Fruit fly (Drosophila melanogaster) whole organism, embryonic: Measurements from ENCODE around the gene nAChRalpha7.

Source experiments
- Atf6 ChIP-seq: fragments of 200-800 bp; sonication (Bioruptor generic); IDR thresholded peaks from 2 replicates; pipeline ENCODE4 v1.3.6; 2022; ENCODE audit warnings: missing biosample characterization, missing genetic modification characterization
- CG10654 ChIP-seq: fragments of 200-800 bp; sonication (Bioruptor generic); optimal IDR thresholded peaks from 2 replicates; lab custom pipeline; 2016; ENCODE audit warnings: missing biosample characterization, missing genetic modification characterization
- CG11398 ChIP-seq: fragments of 200-800 bp; sonication (Bioruptor generic); optimal IDR thresholded peaks from 2 replicates; lab custom pipeline; 2016; ENCODE audit warnings: missing biosample characterization, missing genetic modification characterization
- CG11504 ChIP-seq: fragments of 200-800 bp; sonication (Bioruptor generic); optimal IDR thresholded peaks from 3 replicates; lab custom pipeline; 2019; ENCODE audit warnings: missing biosample characterization, mild to moderate bottlenecking, missing genetic modification characterization, moderate library complexity
- CG1647 ChIP-seq: fragments of 200-800 bp; sonication (Bioruptor generic); optimal IDR thresholded peaks from 3 replicates; lab custom pipeline; 2016; ENCODE audit warnings: missing biosample characterization, missing genetic modification characterization
- CG16813 ChIP-seq: fragments of 200-800 bp; sonication (Bioruptor generic); IDR thresholded peaks from 3 replicates; pipeline ENCODE4 v1.3.6; 2022; ENCODE audit warnings: missing biosample characterization, missing genetic modification characterization; ENCODE audit not compliant: partially characterized antibody
- CG18011 ChIP-seq: fragments of 200-800 bp; sonication (Bioruptor generic); optimal IDR thresholded peaks from 2 replicates; lab custom pipeline; 2017; ENCODE audit warnings: missing biosample characterization, missing genetic modification characterization, mild to moderate bottlenecking, moderate library complexity, missing genotype
- CG2120 ChIP-seq: fragments of 200-800 bp; sonication (Bioruptor generic); optimal IDR thresholded peaks from 3 replicates; lab custom pipeline; 2016; ENCODE audit warnings: missing biosample characterization, missing genetic modification characterization
- CG42726 ChIP-seq: fragments of 200-800 bp; sonication (Bioruptor generic); IDR thresholded peaks from 2 replicates; pipeline ENCODE4 v1.3.6; 2022; ENCODE audit warnings: missing biosample characterization, missing genetic modification characterization; ENCODE audit not compliant: partially characterized antibody
- CG6254 ChIP-seq: fragments of 200-800 bp; sonication (Bioruptor generic); optimal IDR thresholded peaks from 3 replicates; lab custom pipeline; 2017; ENCODE audit warnings: mild to moderate bottlenecking, missing biosample characterization, missing genetic modification reagents, missing genetic modification characterization
- CG6683 ChIP-seq: fragments of 200-800 bp; sonication (Bioruptor generic); optimal IDR thresholded peaks from 2 replicates; lab custom pipeline; 2017; ENCODE audit warnings: missing biosample characterization, mild to moderate bottlenecking, missing genetic modification characterization, missing genetic modification reagents
- CG6689 ChIP-seq: fragments of 200-800 bp; sonication (Bioruptor generic); IDR thresholded peaks from 2 replicates; pipeline ENCODE4 v1.3.6; 2022; ENCODE audit warnings: missing biosample characterization, missing genetic modification characterization
- CG6813 ChIP-seq: fragments of 200-800 bp; sonication (Bioruptor generic); optimal IDR thresholded peaks from 2 replicates; lab custom pipeline; 2017; ENCODE audit warnings: missing biosample characterization, missing genetic modification characterization, mild to moderate bottlenecking, moderate library complexity, missing genetic modification reagents
- CG7556 ChIP-seq: fragments of 200-800 bp; sonication (Bioruptor generic); optimal IDR thresholded peaks from 2 replicates; lab custom pipeline; 2017; ENCODE audit warnings: missing biosample characterization, mild to moderate bottlenecking, missing genetic modification characterization
- CG7839 ChIP-seq: fragments of 200-800 bp; sonication (Bioruptor generic); optimal IDR thresholded peaks from 3 replicates; lab custom pipeline; 2018; ENCODE audit warnings: missing biosample characterization, mild to moderate bottlenecking, missing genetic modification characterization, moderate library complexity
- CG9437 ChIP-seq: fragments of 200-800 bp; sonication (Bioruptor generic); optimal IDR thresholded peaks from 2 replicates; lab custom pipeline; 2018; ENCODE audit warnings: missing biosample characterization, mild to moderate bottlenecking, missing genetic modification characterization
- CG9876 ChIP-seq: fragments of 200-800 bp; sonication (Bioruptor generic); optimal IDR thresholded peaks from 2 replicates; lab custom pipeline; 2016; ENCODE audit warnings: missing biosample characterization, missing genetic modification characterization
- Deaf1 ChIP-seq: fragments of 200-800 bp; optimal IDR thresholded peaks from 3 replicates; lab custom pipeline; 2019; ENCODE audit warnings: missing biosample characterization, mild to moderate bottlenecking, missing genetic modification characterization, moderate library complexity
- Dfd ChIP-seq, 2 experiments: fragments of >200 bp; optimal IDR thresholded peaks; 2 replicates each; lab custom pipeline; 2017; ENCODE audit warnings: missing biosample characterization in 2 of 2, missing genetic modification characterization in 2 of 2
- Dp ChIP-seq: fragments of 200-800 bp; sonication (Bioruptor generic); optimal IDR thresholded peaks from 2 replicates; lab custom pipeline; 2018; ENCODE audit warnings: missing biosample characterization, mild to moderate bottlenecking, missing genetic modification characterization, moderate library complexity
- Ets97D ChIP-seq: fragments of 200-800 bp; sonication (Bioruptor generic); optimal IDR thresholded peaks from 3 replicates; lab custom pipeline; 2016; ENCODE audit warnings: missing biosample characterization, missing genetic modification characterization
- Fer1 ChIP-seq: fragments of 200-800 bp; sonication (Bioruptor generic); optimal IDR thresholded peaks from 2 replicates; lab custom pipeline; 2017; ENCODE audit warnings: missing biosample characterization, mild to moderate bottlenecking, missing genetic modification characterization
- HLHmδ ChIP-seq: fragments of 200-800 bp; sonication (Bioruptor generic); optimal IDR thresholded peaks from 2 replicates; lab custom pipeline; 2018; ENCODE audit warnings: missing biosample characterization, mild to moderate bottlenecking, missing genetic modification characterization, moderate library complexity
- Kr ChIP-seq: fragments of 200-800 bp; sonication (Bioruptor generic); optimal IDR thresholded peaks from 2 replicates; lab custom pipeline; 2017; ENCODE audit warnings: missing biosample characterization, mild to moderate bottlenecking, missing genetic modification characterization
- Max ChIP-seq: fragments of 200-800 bp; sonication (Bioruptor generic); optimal IDR thresholded peaks from 2 replicates; lab custom pipeline; 2016; ENCODE audit warnings: missing biosample characterization, mild to moderate bottlenecking, missing genetic modification characterization
- Nf-YA ChIP-seq: fragments of 200-800 bp; sonication (Bioruptor generic); IDR thresholded peaks from 2 replicates; pipeline ENCODE4 v1.3.6; 2022; ENCODE audit warnings: missing biosample characterization, missing genetic modification characterization
- Nf-YC ChIP-seq: fragments of 200-800 bp; optimal IDR thresholded peaks from 3 replicates; lab custom pipeline; 2019; ENCODE audit warnings: missing biosample characterization, mild to moderate bottlenecking, missing genetic modification characterization, moderate library complexity
- Six4 ChIP-seq: fragments of 200-800 bp; sonication (Bioruptor generic); optimal IDR thresholded peaks from 2 replicates; lab custom pipeline; 2016; ENCODE audit warnings: missing biosample characterization, missing genetic modification characterization
- Sry-β ChIP-seq: fragments of 200-800 bp; sonication (Bioruptor generic); optimal IDR thresholded peaks from 2 replicates; lab custom pipeline; 2018; ENCODE audit warnings: missing biosample characterization, mild to moderate bottlenecking, missing genetic modification characterization, moderate library complexity
- TFAM ChIP-seq: fragments of 200-800 bp; sonication (Bioruptor generic); optimal IDR thresholded peaks from 2 replicates; lab custom pipeline; 2017; ENCODE audit warnings: missing biosample characterization, missing genetic modification characterization, inconsistent platforms
- caup ChIP-seq: fragments of 200-800 bp; sonication (Bioruptor generic); optimal IDR thresholded peaks from 3 replicates; lab custom pipeline; 2017; ENCODE audit warnings: missing biosample characterization, mild to moderate bottlenecking, missing genetic modification characterization, moderate library complexity; ENCODE audit not compliant: severe bottlenecking
- cwo ChIP-seq: fragments of 200-800 bp; sonication (Bioruptor generic); optimal IDR thresholded peaks from 3 replicates; lab custom pipeline; 2017; ENCODE audit warnings: missing biosample characterization, missing genetic modification characterization, mild to moderate bottlenecking, moderate library complexity, missing genetic modification reagents
- da ChIP-seq: fragments of 200-800 bp; sonication (Bioruptor generic); optimal IDR thresholded peaks from 2 replicates; lab custom pipeline; 2016; ENCODE audit warnings: missing biosample characterization, missing genetic modification characterization
- dysf ChIP-seq: fragments of 200-800 bp; sonication (Bioruptor generic); IDR thresholded peaks from 3 replicates; pipeline ENCODE4 v1.3.6; 2022; ENCODE audit warnings: missing biosample characterization, missing genetic modification characterization
- gcm2 ChIP-seq: fragments of 200-800 bp; sonication (Bioruptor generic); optimal IDR thresholded peaks from 2 replicates; lab custom pipeline; 2016; ENCODE audit warnings: missing biosample characterization, missing genetic modification characterization
- ind ChIP-seq: fragments of 200-800 bp; sonication (Bioruptor generic); optimal IDR thresholded peaks from 3 replicates; lab custom pipeline; 2016; ENCODE audit warnings: missing biosample characterization, missing genetic modification characterization
- lab ChIP-seq: fragments of 200-800 bp; sonication (Bioruptor generic); optimal IDR thresholded peaks from 3 replicates; lab custom pipeline; 2017; ENCODE audit warnings: missing biosample characterization, missing genetic modification characterization, mild to moderate bottlenecking, moderate library complexity, missing genetic modification reagents
- luna ChIP-seq: fragments of 200-800 bp; sonication (Bioruptor generic); optimal IDR thresholded peaks from 2 replicates; lab custom pipeline; 2016; ENCODE audit warnings: missing biosample characterization, missing genetic modification characterization
- peb ChIP-seq: fragments of 200-800 bp; sonication (Bioruptor generic); IDR thresholded peaks from 2 replicates; pipeline ENCODE4 v1.3.6; 2022; ENCODE audit warnings: missing biosample characterization, missing genetic modification characterization
- pzg ChIP-seq: fragments of 200-800 bp; sonication (Bioruptor generic); optimal IDR thresholded peaks from 3 replicates; lab custom pipeline; 2018; ENCODE audit warnings: missing biosample characterization, mild to moderate bottlenecking, missing genetic modification characterization, moderate library complexity
- row ChIP-seq: fragments of 200-800 bp; sonication (Bioruptor generic); IDR thresholded peaks from 3 replicates; pipeline ENCODE4 v1.3.6; 2022; ENCODE audit warnings: missing biosample characterization, missing genetic modification characterization
- sob ChIP-seq: fragments of 200-800 bp; sonication (Bioruptor generic); IDR thresholded peaks from 2 replicates; pipeline ENCODE4 v1.3.6; 2022; ENCODE audit warnings: missing biosample characterization, missing genetic modification characterization
- stwl ChIP-seq: fragments of 200-800 bp; sonication (Bioruptor generic); optimal IDR thresholded peaks from 3 replicates; lab custom pipeline; 2018; ENCODE audit warnings: missing biosample characterization, mild to moderate bottlenecking, missing genetic modification characterization, moderate library complexity
- tna ChIP-seq: fragments of 200-800 bp; sonication (Bioruptor generic); IDR thresholded peaks from 2 replicates; pipeline ENCODE4 v1.3.6; 2022; ENCODE audit warnings: missing biosample characterization, missing genetic modification characterization; ENCODE audit not compliant: partially characterized antibody
- trem ChIP-seq: fragments of 200-800 bp; optimal IDR thresholded peaks from 3 replicates; lab custom pipeline; 2019; ENCODE audit warnings: missing biosample characterization, mild to moderate bottlenecking, missing genetic modification characterization, moderate library complexity
- trh ChIP-seq: fragments of 200-800 bp; sonication (Bioruptor generic); optimal IDR thresholded peaks from 2 replicates; lab custom pipeline; 2016; ENCODE audit warnings: missing biosample characterization, missing genetic modification characterization
- tup ChIP-seq: fragments of 200-800 bp; sonication (Bioruptor generic); optimal IDR thresholded peaks from 2 replicates; lab custom pipeline; 2016; ENCODE audit warnings: missing biosample characterization, mild to moderate bottlenecking, missing genetic modification characterization, moderate library complexity
- z ChIP-seq: fragments of 200-800 bp; sonication (Bioruptor generic); IDR thresholded peaks from 3 replicates; pipeline ENCODE4 v1.3.6; 2022; ENCODE audit warnings: missing biosample characterization, missing genetic modification characterization
- zen2 ChIP-seq: fragments of 200-800 bp; sonication (Bioruptor generic); IDR thresholded peaks from 3 replicates; pipeline ENCODE4 v1.3.6; 2022; ENCODE audit warnings: missing biosample characterization, missing genetic modification characterization; ENCODE audit not compliant: partially characterized antibody

The nAChRalpha7 gene

DNA sequence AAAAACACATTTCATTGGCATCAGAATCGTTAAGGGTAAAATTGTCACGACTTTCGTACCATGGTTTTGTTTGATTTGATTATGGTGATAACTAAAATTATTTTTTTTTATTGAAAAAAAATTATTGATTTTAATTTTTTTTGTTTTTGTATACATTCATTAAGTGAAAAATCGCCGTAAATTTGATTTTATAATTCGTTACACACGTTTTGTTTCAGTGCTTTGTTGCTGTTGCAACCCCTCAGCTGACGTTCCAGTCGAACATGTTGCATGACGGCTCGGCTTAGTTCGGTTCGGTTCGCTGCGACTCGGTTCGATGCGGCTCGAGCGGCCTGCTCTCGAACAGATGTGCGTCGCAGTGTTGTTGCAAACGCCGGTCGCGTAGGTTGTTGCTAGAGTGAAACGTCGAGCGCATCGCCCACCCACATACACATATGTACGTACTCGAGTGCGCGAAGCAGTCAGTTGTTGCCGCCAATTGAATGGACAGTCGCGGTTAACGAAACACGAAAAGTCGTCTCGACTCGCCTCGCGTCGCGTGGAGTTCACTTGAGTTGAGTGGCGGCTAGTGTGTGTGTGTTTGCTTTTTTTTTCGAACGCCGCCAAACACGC, 4.7 kb upstream of the nAChRalpha7 start, which contains the start of gene kek5:
Gene kek5, plus strand, starts transcription at position 352 of the 612 bp plus-strand sequence.
- TF ChIP-seq CG6813 (GFP tag; lab: Kevin White, UChicago): peak; percentile 18
- no peak for TF ChIP-seq gcm2 (GFP tag; lab: Kevin White, UChicago)
- no peak for TF ChIP-seq Dfd (GFP tag; optimal IDR thresholded peaks at IDR 0.05; lab: Kevin White, UChicago)
- peak; percentile 31 for TF ChIP-seq Six4 (GFP tag; lab: Kevin White, UChicago)
- TF ChIP-seq CG6689 (GFP tag; lab: Robert Waterston, UW): peak; percentile 41; the same call in 1 of the 2 replicates
- no peak for TF ChIP-seq TFAM (GFP tag; lab: Kevin White, UChicago)
- no peak for TF ChIP-seq Kr
- no peak for TF ChIP-seq sob (GFP tag; lab: Robert Waterston, UW)
- peak; percentile 38 for TF ChIP-seq HLHmδ (GFP tag; lab: Kevin White, UChicago)
- no peak for TF ChIP-seq peb
- TF ChIP-seq caup: peak; percentile 3
- no peak for TF ChIP-seq CG9876 (GFP tag; lab: Kevin White, UChicago)
- TF ChIP-seq CG9437 (GFP tag; lab: Kevin White, UChicago): no peak
- TF ChIP-seq CG1647 (GFP tag; lab: Kevin White, UChicago): no peak
- no peak for TF ChIP-seq tup (GFP tag; lab: Kevin White, UChicago)
- peak; percentile 39 for TF ChIP-seq CG6254 (GFP tag; lab: Kevin White, UChicago)
- TF ChIP-seq zen2: peak; percentile 51; the same call in 2 of the 3 replicates
- 0 out of 2 replicates have a peak, but pooled peaks have one; percentile 32 for TF ChIP-seq Atf6 (GFP tag; lab: Robert Waterston, UW)
- peak; percentile 49; the same call in 1 of the 3 replicates for TF ChIP-seq row
- peak; percentile 50; the same call in 1 of the 3 replicates for TF ChIP-seq dysf (GFP tag; lab: Robert Waterston, UW)
- TF ChIP-seq stwl (tag; lab: Kevin White, UChicago): peak; percentile 1
- TF ChIP-seq ind: peak; percentile 32
- TF ChIP-seq CG6683: no peak
- peak; percentile 74; the same call in 2 of the 3 replicates for TF ChIP-seq z (GFP tag; lab: Robert Waterston, UW)
- peak; percentile 75 for TF ChIP-seq Deaf1 (tag; lab: Kevin White, UChicago)
- TF ChIP-seq pzg (GFP tag; lab: Kevin White, UChicago): no peak
- no peak for TF ChIP-seq CG11398 (GFP tag; lab: Kevin White, UChicago)
- TF ChIP-seq Nf-YC (tag; lab: Kevin White, UChicago): no peak
- peak; percentile 60 for TF ChIP-seq Fer1 (GFP tag; lab: Kevin White, UChicago)
- TF ChIP-seq Sry-β (GFP tag; lab: Kevin White, UChicago): no peak
- TF ChIP-seq CG11504 (tag; lab: Kevin White, UChicago): peak; percentile 46
- TF ChIP-seq Ets97D (GFP tag; lab: Kevin White, UChicago): no peak
- no peak; the same call in 2 of the 3 replicates for TF ChIP-seq CG16813
- no peak for TF ChIP-seq Max
- no peak for TF ChIP-seq luna (GFP tag; lab: Kevin White, UChicago)
- peak; percentile 42 for TF ChIP-seq cwo (GFP tag; lab: Kevin White, UChicago)
- TF ChIP-seq lab: peak; percentile 30
- peak; percentile 7 for TF ChIP-seq trem (tag; lab: Kevin White, UChicago)
- peak; percentile 30 for TF ChIP-seq CG2120 (GFP tag; lab: Kevin White, UChicago)
- no peak for TF ChIP-seq trh (GFP tag; lab: Kevin White, UChicago)
- TF ChIP-seq CG10654: peak; percentile 37
- TF ChIP-seq da (GFP tag; lab: Kevin White, UChicago): no peak
- TF ChIP-seq CG42726 (GFP tag; lab: Robert Waterston, UW): no peak; the same call in 1 of the 2 replicates
- TF ChIP-seq tna (GFP tag; lab: Robert Waterston, UW): no peak
- peak; percentile 47 for TF ChIP-seq CG7839 (tag; lab: Kevin White, UChicago)
- no peak for TF ChIP-seq Nf-YA (GFP tag; lab: Robert Waterston, UW)
- TF ChIP-seq CG7556 (GFP tag; lab: Kevin White, UChicago): peak; percentile 26
- no peak for TF ChIP-seq Dp (GFP tag; lab: Kevin White, UChicago)
- TF ChIP-seq CG18011 (GFP tag; lab: Kevin White, UChicago): no peak
